Worm (Caenorhabditis elegans) whole organism, early embryonic: ENCODE data around the gene hil-1.

Experiments used
- F13C5.2 ChIP-seq: sonication (generic microtip); optimal IDR thresholded peaks from 2 replicates; lab custom pipeline; 2017; ENCODE audit warnings: mild to moderate bottlenecking, missing genetic modification characterization, inconsistent platforms, missing compliant biosample characterization
- ama-1 ChIP-seq: fragments of 150-350 bp; optimal IDR thresholded peaks from 2 replicates; lab custom pipeline; 2014
- pes-1 ChIP-seq: fragments of 200-800 bp; sonication (Bioruptor generic); IDR thresholded peaks from 2 replicates; pipeline ENCODE4 v1.3.6; 2022; ENCODE audit warnings: missing genetic modification reagents, missing genetic modification characterization, missing compliant biosample characterization
- scrt-1 ChIP-seq: fragments of 200-800 bp; sonication (Bioruptor generic); IDR thresholded peaks from 2 replicates; pipeline ENCODE4 v1.3.6; 2022; ENCODE audit warnings: missing genetic modification characterization, missing compliant biosample characterization
- tra-4 ChIP-seq: sonication (generic microtip); optimal IDR thresholded peaks from 2 replicates; lab custom pipeline; 2017; ENCODE audit warnings: missing genetic modification characterization, missing compliant biosample characterization

DNA sequence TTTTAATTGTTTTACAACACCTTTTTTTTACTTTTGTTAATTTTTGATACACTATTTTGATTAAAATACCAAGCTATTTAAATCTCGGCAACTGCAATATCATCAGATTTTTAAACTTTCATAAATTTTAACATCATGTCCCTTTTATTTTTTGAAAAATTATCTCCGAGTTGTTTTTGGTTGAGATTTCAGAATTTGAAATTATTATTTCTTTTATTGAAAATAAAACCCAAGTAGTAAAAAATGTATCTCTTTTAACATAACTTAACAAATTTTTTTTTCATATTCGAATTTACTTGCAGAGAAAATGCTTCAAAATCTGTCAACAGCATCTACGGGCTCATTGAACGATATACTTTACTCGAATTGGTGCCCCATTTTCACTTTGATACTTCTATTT, 34.0 kb upstream of the hil-1 start, which contains the start of gene H12D21.11:
- TF ChIP-seq pes-1 (GFP tag; lab: Robert Waterston, UW), result no peak
- no peak for TF ChIP-seq F13C5.2 (tag; lab: Kevin White, UChicago)
- no peak for TF ChIP-seq tra-4
- no peak for TF ChIP-seq ama-1 (lab: Kevin White, UChicago)
- TF ChIP-seq scrt-1 (GFP tag; lab: Robert Waterston, UW), result no peak
